Worm (Caenorhabditis elegans) whole organism, midembryonic: ENCODE measurements around the gene ubc-26.

Experiments
- T22C8.4 ChIP-seq: fragments of 200-800 bp; sonication (Bioruptor generic); IDR thresholded peaks from 2 replicates; pipeline ENCODE4 v1.3.6; 2022; ENCODE audit warnings: missing genetic modification characterization, missing compliant biosample characterization
- cog-1 ChIP-seq: sonication (generic microtip); optimal IDR thresholded peaks from 2 replicates; lab custom pipeline; 2016; ENCODE audit warnings: missing genetic modification characterization, missing compliant biosample characterization
- flt-1 ChIP-seq: fragments of 200-800 bp; sonication (Bioruptor generic); IDR thresholded peaks from 2 replicates; pipeline ENCODE4 v1.3.6; 2022; ENCODE audit warnings: missing genetic modification characterization, missing compliant biosample characterization
- klf-2 ChIP-seq: fragments of 200-800 bp; sonication (Bioruptor generic); conservative IDR thresholded peaks from 2 replicates; pipeline ENCODE4 v1.3.6; 2022; ENCODE audit warnings: missing genetic modification reagents, missing genetic modification characterization, missing compliant biosample characterization
- med-1 ChIP-seq: sonication (generic microtip); optimal IDR thresholded peaks from 2 replicates; lab custom pipeline; 2017; ENCODE audit warnings: missing genetic modification characterization, mild to moderate bottlenecking, missing compliant biosample characterization, antibody characterized with exemption, missing genetic modification reagents; ENCODE audit not compliant: insufficient read depth
- ref-1 ChIP-seq: fragments of 200-800 bp; sonication (Bioruptor generic); conservative IDR thresholded peaks from 2 replicates; pipeline ENCODE4 v1.3.6; 2022; ENCODE audit warnings: missing genetic modification reagents, missing genetic modification characterization, missing compliant biosample characterization
- tab-1 ChIP-seq: fragments of 200-800 bp; sonication (Bioruptor generic); IDR thresholded peaks from 2 replicates; pipeline ENCODE4 v1.3.6; 2022; ENCODE audit warnings: missing genetic modification characterization, missing compliant biosample characterization
- ztf-23 ChIP-seq: fragments of 200-800 bp; sonication (Bioruptor generic); IDR thresholded peaks from 2 replicates; pipeline ENCODE4 v1.3.6; 2022; ENCODE audit warnings: missing genetic modification reagents, missing genetic modification characterization, missing compliant biosample characterization
- ztf-29 ChIP-seq: fragments of 200-800 bp; sonication (Bioruptor generic); IDR thresholded peaks from 2 replicates; pipeline ENCODE4 v1.3.6; 2022; ENCODE audit warnings: missing genetic modification reagents, missing genetic modification characterization, missing compliant biosample characterization

ubc-26 gene

ce11 chrII:2900248-2900647 lies at the start of gene ubc-26:
ubc-26 (minus strand) TSS chrII:2900348.
- TF ChIP-seq ref-1 (no peak), T22C8.4 (GFP tag; lab: Robert Waterston, UW) (no peak), ztf-29 (GFP tag; lab: Robert Waterston, UW) (no peak), klf-2 (GFP tag; lab: Robert Waterston, UW) (no peak), tab-1 (GFP tag; lab: Robert Waterston, UW) (no peak), med-1 (GFP tag; lab: Kevin White, UChicago) (no peak), ztf-23 (GFP tag; lab: Robert Waterston, UW) (no peak), cog-1 (tag; lab: Kevin White, UChicago) (no peak), flt-1 (no peak)

- TF ChIP-seq T22C8.4 (GFP tag; lab: Robert Waterston, UW) (no peak), cog-1 (tag; lab: Kevin White, UChicago) (no peak), flt-1 (no peak), klf-2 (GFP tag; lab: Robert Waterston, UW) (no peak), tab-1 (GFP tag; lab: Robert Waterston, UW) (no peak), ztf-29 (GFP tag; lab: Robert Waterston, UW) (no peak), ztf-23 (GFP tag; lab: Robert Waterston, UW) (no peak)
These were observed 48.5 kb upstream of the ubc-26 start for ce11 chrII:2948614-2949013.

- TF ChIP-seq cog-1 (tag; lab: Kevin White, UChicago) (no peak), ztf-23 (GFP tag; lab: Robert Waterston, UW) (no peak)
These were observed 46.3 kb upstream of the ubc-26 start, which contains the start of gene srw-79 for ce11 chrII:2946438-2946837. srw-79 (plus strand) TSS chrII:2946738.

ce11 chrII:2943966-2944365 lies 43.8 kb upstream of the ubc-26 start, which contains the start of the genes irld-50 and irld-49:
irld-50 (minus strand) TSS chrII:2944066.
irld-49 (plus strand) TSS chrII:2944176.
- TF ChIP-seq ztf-23 (GFP tag; lab: Robert Waterston, UW) (no peak), flt-1 (no peak), ztf-29 (GFP tag; lab: Robert Waterston, UW) (no peak), klf-2 (GFP tag; lab: Robert Waterston, UW) (no peak), T22C8.4 (GFP tag; lab: Robert Waterston, UW) (no peak), cog-1 (tag; lab: Kevin White, UChicago) (no peak), tab-1 (GFP tag; lab: Robert Waterston, UW) (no peak), ref-1 (no peak), med-1 (GFP tag; lab: Kevin White, UChicago) (no peak)

ce11 chrII:2940747-2941146 lies 40.6 kb upstream of the ubc-26 start, which contains the start of gene irld-66:
irld-66 (minus strand) TSS chrII:2940847.
- TF ChIP-seq klf-2 (GFP tag; lab: Robert Waterston, UW) (no peak), ref-1 (no peak), cog-1 (tag; lab: Kevin White, UChicago) (no peak), T22C8.4 (GFP tag; lab: Robert Waterston, UW) (no peak), ztf-29 (GFP tag; lab: Robert Waterston, UW) (no peak), med-1 (GFP tag; lab: Kevin White, UChicago) (no peak), tab-1 (GFP tag; lab: Robert Waterston, UW) (no peak), ztf-23 (GFP tag; lab: Robert Waterston, UW) (no peak), flt-1 (no peak)

ce11 chrII:2939681-2940080 lies 39.5 kb upstream of the ubc-26 start:
- TF ChIP-seq flt-1 (no peak), T22C8.4 (GFP tag; lab: Robert Waterston, UW) (no peak), med-1 (GFP tag; lab: Kevin White, UChicago) (no peak), cog-1 (tag; lab: Kevin White, UChicago) (no peak), ztf-29 (GFP tag; lab: Robert Waterston, UW) (no peak), ref-1 (no peak), klf-2 (GFP tag; lab: Robert Waterston, UW) (no peak), ztf-23 (GFP tag; lab: Robert Waterston, UW) (no peak)

- no peak for TF ChIP-seq ref-1
- TF ChIP-seq flt-1: no peak
- TF ChIP-seq ztf-23 (GFP tag; lab: Robert Waterston, UW): no peak
- TF ChIP-seq ztf-29 (GFP tag; lab: Robert Waterston, UW): no peak
- no peak for TF ChIP-seq T22C8.4 (GFP tag; lab: Robert Waterston, UW)
- no peak for TF ChIP-seq klf-2 (GFP tag; lab: Robert Waterston, UW)
- no peak for TF ChIP-seq med-1 (GFP tag; lab: Kevin White, UChicago)
- TF ChIP-seq tab-1 (GFP tag; lab: Robert Waterston, UW): no peak
- no peak for TF ChIP-seq cog-1 (tag; lab: Kevin White, UChicago)
These were observed 37.7 kb upstream of the ubc-26 start, which contains the start of gene irld-65 for ce11 chrII:2937852-2938251. irld-65 (minus strand) TSS chrII:2937952.

- TF ChIP-seq med-1 (GFP tag; lab: Kevin White, UChicago) (no peak), klf-2 (GFP tag; lab: Robert Waterston, UW) (no peak), ztf-29 (GFP tag; lab: Robert Waterston, UW) (no peak), tab-1 (GFP tag; lab: Robert Waterston, UW) (no peak), cog-1 (tag; lab: Kevin White, UChicago) (no peak), ref-1 (no peak), T22C8.4 (GFP tag; lab: Robert Waterston, UW) (no peak), ztf-23 (GFP tag; lab: Robert Waterston, UW) (no peak), flt-1 (no peak)
These were observed 34.2 kb upstream of the ubc-26 start, which contains the start of gene irld-67 for ce11 chrII:2934354-2934753. irld-67 (minus strand) TSS chrII:2934454.

- peak; percentile 47; the same call in 1 of the 2 replicates for TF ChIP-seq ztf-23 (GFP tag; lab: Robert Waterston, UW)
- no peak for TF ChIP-seq med-1 (GFP tag; lab: Kevin White, UChicago)
- no peak for TF ChIP-seq ref-1
These were observed 31.4 kb upstream of the ubc-26 start for ce11 chrII:2931564-2931963.

- TF ChIP-seq flt-1 (no peak), med-1 (GFP tag; lab: Kevin White, UChicago) (no peak), ref-1 (no peak), cog-1 (tag; lab: Kevin White, UChicago) (no peak), klf-2 (GFP tag; lab: Robert Waterston, UW) (no peak)
These were observed 30.4 kb upstream of the ubc-26 start, which contains the start of the genes irld-64 and irld-63 for ce11 chrII:2930499-2930898. irld-64 (minus strand) TSS chrII:2930599. irld-63 (plus strand) TSS chrII:2930728.
